Fruit fly (Drosophila melanogaster): ENCODE data around the gene CG3021.
A peak's percentile ranks its signal among the peaks of the same experiment; 100 is the strongest.

Gene CG3021

dm6 chrX:1026511-1026910 is at the start of gene CG3021, which contains the start of the genes CG32814 and CG11638 (continued):
- peak; percentile 52; the same call in 1 of the 2 replicates for TF ChIP-seq Bgb (GFP tag; IDR thresholded peaks at IDR 0.05; ENCODE audit: partially characterized antibody)
- TF ChIP-seq chn (GFP tag; optimal IDR thresholded peaks at IDR 0.05): no peak
- no peak for TF ChIP-seq ato (GFP tag; IDR thresholded peaks at IDR 0.05; ENCODE audit: partially characterized antibody)
- no peak for TF ChIP-seq CG14667 (GFP tag; IDR thresholded peaks at IDR 0.05)
- no peak for TF ChIP-seq TFAM (GFP tag; optimal IDR thresholded peaks at IDR 0.05)
- TF ChIP-seq inv (GFP tag; IDR thresholded peaks at IDR 0.05; ENCODE audit: partially characterized antibody): no peak
- no peak for TF ChIP-seq so (GFP tag; IDR thresholded peaks at IDR 0.05)
- TF ChIP-seq CG12155 (GFP tag; optimal IDR thresholded peaks at IDR 0.05): no peak
- no peak for TF ChIP-seq Trl (optimal IDR thresholded peaks at IDR 0.05)
- TF ChIP-seq Trl (GFP tag; optimal IDR thresholded peaks at IDR 0.05): no peak
- peak; percentile 34 for TF ChIP-seq CG12769 (tag; optimal IDR thresholded peaks at IDR 0.05)
- TF ChIP-seq CG17612 (GFP tag; IDR thresholded peaks at IDR 0.05): no peak
- peak; percentile 55 for TF ChIP-seq Dp (GFP tag; optimal IDR thresholded peaks at IDR 0.05)
- TF ChIP-seq CG7839 (tag; optimal IDR thresholded peaks at IDR 0.05): peak; percentile 30
- TF ChIP-seq Blimp-1 (GFP tag; optimal IDR thresholded peaks at IDR 0.05): no peak
- TF ChIP-seq Dip2 (GFP tag; IDR thresholded peaks at IDR 0.05): no peak
- TF ChIP-seq dpn (GFP tag; optimal IDR thresholded peaks at IDR 0.05): no peak
- no peak for TF ChIP-seq CG4617 (GFP tag; optimal IDR thresholded peaks at IDR 0.05; ENCODE audit: borderline replicate concordance)
- no peak for TF ChIP-seq btn (GFP tag; optimal IDR thresholded peaks at IDR 0.05)
- TF ChIP-seq eyg (GFP tag; optimal IDR thresholded peaks at IDR 0.05): no peak
- no peak for TF ChIP-seq PHDP (tag; optimal IDR thresholded peaks at IDR 0.05)
- TF ChIP-seq pfk (GFP tag; optimal IDR thresholded peaks at IDR 0.05): no peak
- TF ChIP-seq CG13894 (tag; optimal IDR thresholded peaks at IDR 0.05): no peak
- TF ChIP-seq gce (GFP tag; IDR thresholded peaks at IDR 0.05): no peak
- no peak for TF ChIP-seq CG1832 (GFP tag; optimal IDR thresholded peaks at IDR 0.05)
- TF ChIP-seq CG11398 (GFP tag; optimal IDR thresholded peaks at IDR 0.05): peak; percentile 22
- peak; percentile 33 for TF ChIP-seq abd-A (tag; optimal IDR thresholded peaks at IDR 0.05)
- TF ChIP-seq CG18011 (GFP tag; optimal IDR thresholded peaks at IDR 0.05): no peak
- TF ChIP-seq Nf-YC (tag; optimal IDR thresholded peaks at IDR 0.05): peak; percentile 17
- TF ChIP-seq scrt (GFP tag; optimal IDR thresholded peaks at IDR 0.05): no peak
- no peak for TF ChIP-seq ab (GFP tag; optimal IDR thresholded peaks at IDR 0.05)
- peak; percentile 20 for TF ChIP-seq CG3281 (GFP tag; optimal IDR thresholded peaks at IDR 0.05)
- no peak for TF ChIP-seq CG4730 (GFP tag; IDR thresholded peaks at IDR 0.05)
- TF ChIP-seq ash1 (GFP tag; optimal IDR thresholded peaks at IDR 0.05): no peak
- TF ChIP-seq gcm (GFP tag; optimal IDR thresholded peaks at IDR 0.05): no peak
- TF ChIP-seq Lhr (GFP tag; optimal IDR thresholded peaks at IDR 0.05): peak; percentile 11
- TF ChIP-seq Xbp1 (GFP tag; optimal IDR thresholded peaks at IDR 0.05): no peak
- TF ChIP-seq CG3065 (GFP tag; optimal IDR thresholded peaks at IDR 0.05): no peak
- no peak; the same call in 2 of the 3 replicates for TF ChIP-seq CG34422 (GFP tag; IDR thresholded peaks at IDR 0.05)
- no peak for TF ChIP-seq CG12299 (tag; optimal IDR thresholded peaks at IDR 0.05)
- TF ChIP-seq C15 (GFP tag; IDR thresholded peaks at IDR 0.05): no peak
- no peak for TF ChIP-seq CG6654 (GFP tag; optimal IDR thresholded peaks at IDR 0.05)
- peak; percentile 2 for TF ChIP-seq nau (GFP tag; optimal IDR thresholded peaks at IDR 0.05)
- TF ChIP-seq Vsx1 (GFP tag; optimal IDR thresholded peaks at IDR 0.05): no peak
- 0 out of 4 replicates have a peak, but pooled peaks have one; percentile 6 for TF ChIP-seq chinmo (GFP tag; IDR thresholded peaks at IDR 0.05; ENCODE audit: partially characterized antibody)
- TF ChIP-seq CG16813 (GFP tag; IDR thresholded peaks at IDR 0.05; ENCODE audit: partially characterized antibody): no peak
- peak; percentile 40 for TF ChIP-seq Sry-δ (GFP tag; optimal IDR thresholded peaks at IDR 0.05)
- TF ChIP-seq ttk (GFP tag; IDR thresholded peaks at IDR 0.05): no peak
- no peak for TF ChIP-seq CG3847 (GFP tag; IDR thresholded peaks at IDR 0.05)
- peak; percentile 24 for TF ChIP-seq Fer1 (GFP tag; optimal IDR thresholded peaks at IDR 0.05)
- no peak for TF ChIP-seq NC2α (GFP tag; optimal IDR thresholded peaks at IDR 0.05)
